Fruit fly (Drosophila melanogaster): ENCODE results near the gene CG33339.

DNA sequence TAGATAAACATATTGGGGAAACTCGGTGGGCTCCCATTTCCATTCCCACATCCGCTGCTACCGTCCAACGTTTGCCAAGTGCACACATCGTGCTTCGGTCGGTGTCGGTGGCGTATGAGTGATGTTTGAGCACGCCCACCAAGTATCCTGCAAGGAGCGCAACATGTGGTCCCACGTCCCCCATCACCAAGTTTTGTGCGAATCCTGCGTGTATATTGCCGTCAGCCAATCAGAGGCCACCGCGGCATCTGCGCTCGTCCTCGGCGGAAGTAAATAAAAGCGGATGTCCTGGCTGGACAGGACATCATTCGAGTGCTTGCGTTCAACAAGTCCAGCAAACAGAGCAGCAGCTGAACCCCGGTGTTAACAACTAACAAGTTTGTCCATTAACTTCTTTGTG is 20.4 kb upstream of the CG33339 start, which contains the start of gene Ms:
- TF ChIP-seq CG8478 (optimal IDR thresholded peaks at IDR 0.05): no peak
- no peak for TF ChIP-seq CTCF (optimal IDR thresholded peaks at IDR 0.05)
